Fruit fly (Drosophila melanogaster) whole organism, embryonic: Measurements from ENCODE around the gene CG18788.

Experiments used
- Bteb2 ChIP-seq: fragments of 200-800 bp; sonication (Bioruptor generic); optimal IDR thresholded peaks from 2 replicates; lab custom pipeline; 2016; ENCODE audit warnings: missing biosample characterization, missing genetic modification characterization
- CG1024 ChIP-seq: fragments of 200-800 bp; sonication (Bioruptor generic); IDR thresholded peaks from 2 replicates; pipeline ENCODE4 v1.3.6; 2022; ENCODE audit warnings: missing biosample characterization, missing genetic modification characterization
- CG11456 ChIP-seq: fragments of 200-800 bp; sonication (Bioruptor generic); IDR thresholded peaks from 3 replicates; pipeline ENCODE4 v1.3.6; 2022; ENCODE audit warnings: missing biosample characterization, missing genetic modification characterization
- CG11695 ChIP-seq: fragments of 200-800 bp; sonication (Bioruptor generic); IDR thresholded peaks from 3 replicates; pipeline ENCODE4 v1.3.6; 2022; ENCODE audit warnings: missing biosample characterization, missing genetic modification characterization
- CG12155 ChIP-seq: fragments of 200-800 bp; sonication (Bioruptor generic); optimal IDR thresholded peaks from 3 replicates; lab custom pipeline; 2016; ENCODE audit warnings: missing biosample characterization, missing genetic modification characterization
- CG13624 ChIP-seq: fragments of 200-800 bp; sonication (Bioruptor generic); optimal IDR thresholded peaks from 2 replicates; lab custom pipeline; 2016; ENCODE audit warnings: missing biosample characterization, missing genetic modification characterization
- CG14710 ChIP-seq: fragments of 200-800 bp; sonication (Bioruptor generic); optimal IDR thresholded peaks from 3 replicates; lab custom pipeline; 2019; ENCODE audit warnings: missing biosample characterization, mild to moderate bottlenecking, missing genetic modification characterization, moderate library complexity
- CG16813 ChIP-seq: fragments of 200-800 bp; sonication (Bioruptor generic); IDR thresholded peaks from 3 replicates; pipeline ENCODE4 v1.3.6; 2022; ENCODE audit warnings: missing biosample characterization, missing genetic modification characterization; ENCODE audit not compliant: partially characterized antibody
- CG17568 ChIP-seq: fragments of 200-800 bp; sonication (Bioruptor generic); optimal IDR thresholded peaks from 2 replicates; lab custom pipeline; 2018; ENCODE audit warnings: missing biosample characterization, mild to moderate bottlenecking, missing genetic modification characterization, moderate library complexity
- CG18619 ChIP-seq: fragments of 200-800 bp; sonication (Bioruptor generic); optimal IDR thresholded peaks from 3 replicates; lab custom pipeline; 2017; ENCODE audit warnings: missing biosample characterization, mild to moderate bottlenecking, missing genetic modification characterization
- CG2712 ChIP-seq: fragments of 200-800 bp; optimal IDR thresholded peaks from 3 replicates; lab custom pipeline; 2019; ENCODE audit warnings: missing biosample characterization, mild to moderate bottlenecking, missing genetic modification characterization, moderate library complexity
- CG32532 ChIP-seq: fragments of 200-800 bp; sonication (Bioruptor generic); IDR thresholded peaks from 2 replicates; pipeline ENCODE4 v1.3.6; 2022; ENCODE audit warnings: missing biosample characterization, missing genetic modification characterization
- CG6854 ChIP-seq: fragments of 200-800 bp; sonication (Bioruptor generic); optimal IDR thresholded peaks from 3 replicates; lab custom pipeline; 2017; ENCODE audit warnings: missing biosample characterization, mild to moderate bottlenecking, missing genetic modification characterization
- CG9437 ChIP-seq: fragments of 200-800 bp; sonication (Bioruptor generic); optimal IDR thresholded peaks from 2 replicates; lab custom pipeline; 2018; ENCODE audit warnings: missing biosample characterization, mild to moderate bottlenecking, missing genetic modification characterization
- Dbx ChIP-seq: fragments of 200-800 bp; sonication (Bioruptor generic); IDR thresholded peaks from 3 replicates; pipeline ENCODE4 v1.3.6; 2022; ENCODE audit warnings: missing biosample characterization, missing genetic modification characterization
- Dip2 ChIP-seq: fragments of 200-800 bp; sonication (Bioruptor generic); IDR thresholded peaks from 2 replicates; pipeline ENCODE4 v1.3.6; 2022; ENCODE audit warnings: missing biosample characterization, missing genetic modification characterization
- Doc2 ChIP-seq: fragments of 200-800 bp; sonication (Bioruptor generic); IDR thresholded peaks from 2 replicates; pipeline ENCODE4 v1.3.6; 2022; ENCODE audit warnings: missing biosample characterization, missing genetic modification characterization
- Dref ChIP-seq: fragments of 200-800 bp; sonication (Bioruptor generic); IDR thresholded peaks from 2 replicates; pipeline ENCODE4 v1.3.6; 2022; ENCODE audit warnings: missing biosample characterization, missing genetic modification characterization
- Ets97D ChIP-seq: fragments of 200-800 bp; sonication (Bioruptor generic); optimal IDR thresholded peaks from 3 replicates; lab custom pipeline; 2016; ENCODE audit warnings: missing biosample characterization, missing genetic modification characterization
- Fer2 ChIP-seq: fragments of 200-800 bp; sonication (Bioruptor generic); optimal IDR thresholded peaks from 2 replicates; lab custom pipeline; 2018; ENCODE audit warnings: missing biosample characterization, mild to moderate bottlenecking, missing genetic modification characterization, moderate library complexity
- HmgZ ChIP-seq: fragments of 200-800 bp; sonication (Bioruptor generic); optimal IDR thresholded peaks from 2 replicates; lab custom pipeline; 2018; ENCODE audit warnings: missing biosample characterization, mild to moderate bottlenecking, missing genetic modification characterization
- Hr3 ChIP-seq: fragments of 200-800 bp; sonication (Bioruptor generic); optimal IDR thresholded peaks from 3 replicates; lab custom pipeline; 2016; ENCODE audit warnings: missing biosample characterization, missing genetic modification characterization
- Med ChIP-seq: fragments of 200-800 bp; sonication (Bioruptor generic); peaks from one replicate; lab custom pipeline; 2016; ENCODE audit warnings: missing biosample characterization, missing genetic modification characterization, mild to moderate bottlenecking, inconsistent platforms, moderate library complexity
- Meics ChIP-seq: fragments of 200-800 bp; sonication (Bioruptor generic); optimal IDR thresholded peaks from 2 replicates; lab custom pipeline; 2017; ENCODE audit warnings: missing biosample characterization, mild to moderate bottlenecking, missing genetic modification characterization
- Mes4 ChIP-seq: fragments of 200-800 bp; sonication (Bioruptor generic); optimal IDR thresholded peaks from 2 replicates; lab custom pipeline; 2016; ENCODE audit warnings: missing biosample characterization, missing genetic modification characterization
- Mrtf ChIP-seq: fragments of 200-800 bp; sonication (Bioruptor generic); IDR thresholded peaks from 3 replicates; pipeline ENCODE4 v1.3.6; 2022; ENCODE audit warnings: missing biosample characterization, missing genetic modification characterization
- Sox100B ChIP-seq: fragments of 200-800 bp; sonication (Bioruptor generic); optimal IDR thresholded peaks from 3 replicates; lab custom pipeline; 2018; ENCODE audit warnings: missing biosample characterization, mild to moderate bottlenecking, missing genetic modification characterization
- Sry-δ ChIP-seq: fragments of 200-800 bp; sonication (Bioruptor generic); optimal IDR thresholded peaks from 2 replicates; lab custom pipeline; 2016; ENCODE audit warnings: missing biosample characterization, missing genetic modification characterization
- Usf ChIP-seq: fragments of 200-800 bp; sonication (Bioruptor generic); optimal IDR thresholded peaks from 2 replicates; lab custom pipeline; 2017; ENCODE audit warnings: missing genotype, missing biosample characterization, missing genetic modification characterization
- Vsx1 ChIP-seq: fragments of 200-800 bp; sonication (Bioruptor generic); optimal IDR thresholded peaks from 2 replicates; lab custom pipeline; 2017; ENCODE audit warnings: missing biosample characterization, mild to moderate bottlenecking, missing genetic modification characterization, missing genetic modification reagents
- Xrp1 ChIP-seq: fragments of 200-800 bp; sonication (Bioruptor generic); IDR thresholded peaks from 2 replicates; pipeline ENCODE4 v1.3.6; 2022; ENCODE audit warnings: missing biosample characterization, missing genetic modification characterization
- cg ChIP-seq: fragments of 200-800 bp; sonication (Bioruptor generic); optimal IDR thresholded peaks from 3 replicates; lab custom pipeline; 2019; ENCODE audit warnings: missing biosample characterization, mild to moderate bottlenecking, missing genetic modification characterization, moderate library complexity
- chm ChIP-seq: fragments of 200-800 bp; sonication (Bioruptor generic); IDR thresholded peaks from 2 replicates; pipeline ENCODE4 v1.3.6; 2022; ENCODE audit warnings: missing biosample characterization, missing genetic modification characterization
- cwo ChIP-seq: fragments of 200-800 bp; sonication (Bioruptor generic); optimal IDR thresholded peaks from 3 replicates; lab custom pipeline; 2017; ENCODE audit warnings: missing biosample characterization, missing genetic modification characterization, mild to moderate bottlenecking, moderate library complexity, missing genetic modification reagents
- gce ChIP-seq: fragments of 200-800 bp; sonication (Bioruptor generic); IDR thresholded peaks from 3 replicates; pipeline ENCODE4 v1.3.6; 2022; ENCODE audit warnings: missing biosample characterization, missing genetic modification characterization
- gt ChIP-seq: fragments of 200-800 bp; sonication (Bioruptor generic); IDR thresholded peaks from 2 replicates; pipeline ENCODE4 v1.3.6; 2022; ENCODE audit warnings: missing biosample characterization, missing genetic modification characterization
- hb ChIP-seq: fragments of 200-800 bp; sonication (Bioruptor generic); IDR thresholded peaks from 3 replicates; pipeline ENCODE4 v1.3.6; 2022; ENCODE audit warnings: missing biosample characterization, missing genetic modification characterization; ENCODE audit not compliant: partially characterized antibody
- lola ChIP-seq, 3 experiments: fragments of >200 bp in 2 of 3; fragments of 200-800 bp in 1 of 3; sonication (Bioruptor generic) in 1 of 3; optimal IDR thresholded peaks; 2 replicates each; lab custom pipeline; 2017 to 2019; ENCODE audit warnings: missing biosample characterization in 3 of 3, missing genetic modification characterization in 3 of 3, mild to moderate bottlenecking in 1 of 3, moderate library complexity in 1 of 3
- nerfin-1 ChIP-seq: fragments of 200-800 bp; sonication (Bioruptor generic); optimal IDR thresholded peaks from 3 replicates; lab custom pipeline; 2019; ENCODE audit warnings: missing biosample characterization, mild to moderate bottlenecking, missing genetic modification characterization, moderate library complexity
- pan ChIP-seq, 4 experiments: fragments of >200 bp in 3 of 4; fragments of 200-800 bp in 1 of 4; sonication (Bioruptor generic) in 1 of 4; optimal IDR thresholded peaks in 3 of 4; IDR thresholded peaks in 1 of 4; 2 replicates each; pipeline versions ENCODE4 v1.3.6 to Lab custom; 2017 to 2022; ENCODE audit warnings: missing biosample characterization in 2 of 4, missing genetic modification characterization in 2 of 4, mixed read lengths in 1 of 4
- pita ChIP-seq: fragments of 200-800 bp; sonication (Bioruptor generic); optimal IDR thresholded peaks from 2 replicates; lab custom pipeline; 2017; ENCODE audit warnings: missing biosample characterization, mild to moderate bottlenecking, missing genetic modification characterization
- pnt ChIP-seq: fragments of 200-800 bp; sonication (Bioruptor generic); optimal IDR thresholded peaks from 3 replicates; lab custom pipeline; 2016; ENCODE audit warnings: missing biosample characterization, missing genetic modification characterization
- sna ChIP-seq: fragments of 200-800 bp; sonication (Bioruptor generic); IDR thresholded peaks from 2 replicates; pipeline ENCODE4 v1.3.6; 2022; ENCODE audit warnings: missing biosample characterization, missing genetic modification characterization; ENCODE audit not compliant: partially characterized antibody
- sob ChIP-seq: fragments of 200-800 bp; sonication (Bioruptor generic); IDR thresholded peaks from 2 replicates; pipeline ENCODE4 v1.3.6; 2022; ENCODE audit warnings: missing biosample characterization, missing genetic modification characterization
- sqz ChIP-seq: fragments of 200-800 bp; sonication (Bioruptor generic); optimal IDR thresholded peaks from 3 replicates; lab custom pipeline; 2018; ENCODE audit warnings: missing biosample characterization, mild to moderate bottlenecking, missing genetic modification characterization
- stwl ChIP-seq: fragments of 200-800 bp; sonication (Bioruptor generic); optimal IDR thresholded peaks from 3 replicates; lab custom pipeline; 2018; ENCODE audit warnings: missing biosample characterization, mild to moderate bottlenecking, missing genetic modification characterization, moderate library complexity
- ttk ChIP-seq: fragments of 200-800 bp; sonication (Bioruptor generic); IDR thresholded peaks from 2 replicates; pipeline ENCODE4 v2.1.2; 2022; ENCODE audit warnings: missing biosample characterization, missing genetic modification characterization
- twi ChIP-seq: fragments of 200-800 bp; optimal IDR thresholded peaks from 2 replicates; lab custom pipeline; 2019; ENCODE audit warnings: missing biosample characterization, mild to moderate bottlenecking, missing genetic modification characterization, moderate library complexity
- vvl ChIP-seq: fragments of 200-800 bp; sonication (Bioruptor generic); IDR thresholded peaks from 2 replicates; pipeline ENCODE4 v1.3.6; 2022; ENCODE audit warnings: missing biosample characterization, missing genetic modification characterization

The CG18788 gene

DNA sequence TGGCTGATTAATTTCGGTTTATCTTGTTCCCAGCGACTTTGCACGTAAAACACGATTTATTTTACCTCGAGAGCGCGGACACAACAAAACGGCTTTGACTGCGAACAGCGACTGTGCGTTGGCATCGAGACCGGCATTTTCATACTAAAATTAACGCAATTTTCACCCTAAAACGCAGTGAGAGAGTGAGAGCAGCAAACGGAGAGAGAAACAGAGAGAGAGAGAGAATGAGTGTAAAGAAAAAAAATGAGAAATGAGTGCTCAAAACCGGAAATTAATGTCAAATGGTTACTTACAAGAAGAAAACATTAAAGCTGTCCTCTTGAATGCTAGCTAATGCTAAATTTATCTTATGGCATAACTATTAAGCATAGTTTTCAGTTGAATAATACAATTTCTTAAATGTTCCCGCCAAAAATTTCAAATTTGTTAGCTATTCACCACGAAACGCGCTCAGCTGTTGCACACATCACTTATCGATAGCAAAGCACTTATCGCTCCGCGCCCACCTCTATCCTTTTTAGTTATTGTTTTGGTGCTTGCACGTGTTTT lies 21.9 kb downstream of the CG18788 start, which contains the start of the genes JhI-21, RpL7-like and CG34164 (continued):
- TF ChIP-seq HmgZ (tag; lab: Kevin White, UChicago): no peak
- TF ChIP-seq Sox100B (GFP tag; lab: Kevin White, UChicago): no peak
- no peak for TF ChIP-seq pnt
- TF ChIP-seq Mes4: no peak
- 0 out of 3 replicates have a peak, but pooled peaks have one; percentile 31 for TF ChIP-seq gce (GFP tag; lab: Robert Waterston, UW)
- peak; percentile 58; the same call in 1 of the 2 replicates for TF ChIP-seq ttk (GFP tag; lab: Robert Waterston, UW)
- TF ChIP-seq Vsx1 (GFP tag; lab: Kevin White, UChicago): no peak
- TF ChIP-seq CG9437 (GFP tag; lab: Kevin White, UChicago): no peak
- no peak for TF ChIP-seq Dip2 (GFP tag; lab: Robert Waterston, UW)
- no peak for TF ChIP-seq Mrtf
- peak; percentile 22 for TF ChIP-seq Meics
- TF ChIP-seq Bteb2 (GFP tag; lab: Kevin White, UChicago): peak; percentile 13
- no peak for TF ChIP-seq twi (tag; lab: Kevin White, UChicago)
- no peak for TF ChIP-seq CG11695 (GFP tag; lab: Robert Waterston, UW)
- TF ChIP-seq CG32532 (GFP tag; lab: Robert Waterston, UW): peak; percentile 65; the same call in 1 of the 2 replicates
- no peak for TF ChIP-seq CG12155 (GFP tag; lab: Kevin White, UChicago)
- no peak for TF ChIP-seq chm
- TF ChIP-seq Dref: peak; percentile 93
- TF ChIP-seq CG1024: peak; percentile 35; the same call in 1 of the 2 replicates
- no peak for TF ChIP-seq CG18619
- TF ChIP-seq cwo (GFP tag; lab: Kevin White, UChicago): peak; percentile 71
- no peak for TF ChIP-seq gt (GFP tag; lab: Robert Waterston, UW)
- no peak for TF ChIP-seq CG11456 (GFP tag; lab: Robert Waterston, UW)
- no peak for TF ChIP-seq CG17568 (GFP tag; lab: Kevin White, UChicago)
- TF ChIP-seq cg: no peak
- TF ChIP-seq vvl (GFP tag; lab: Robert Waterston, UW): peak; percentile 14; the same call in 1 of the 2 replicates

DNA sequence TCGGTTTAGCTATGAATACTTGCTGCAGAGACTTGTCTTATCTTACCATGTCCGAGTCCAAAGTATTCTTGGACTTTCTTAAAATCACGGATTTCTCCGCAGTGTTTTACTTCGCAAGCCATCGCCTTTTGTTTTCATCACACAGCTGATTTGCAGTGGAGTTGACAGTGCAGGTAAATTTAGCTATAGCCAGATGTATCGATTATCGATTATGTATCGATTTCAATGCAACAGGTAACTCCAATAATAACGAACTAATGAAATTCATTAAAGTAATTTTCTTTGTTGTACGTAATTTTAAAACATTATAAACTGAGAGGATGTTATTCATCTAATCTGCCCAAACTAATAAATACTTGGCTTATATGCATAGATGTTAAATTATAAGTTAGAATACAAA lies 29.0 kb downstream of the CG18788 start, which contains the start of gene Rab3-GAP:
TSS of gene Rab3-GAP (minus strand) at position 150 of the 400 bp plus-strand sequence.
- no peak for TF ChIP-seq CG6854
- peak; percentile 51 for TF ChIP-seq CG14710 (tag; lab: Kevin White, UChicago)
- peak; percentile 78 for TF ChIP-seq Med (GFP tag; lab: Kevin White, UChicago)
- TF ChIP-seq stwl (tag; lab: Kevin White, UChicago): peak; percentile 75
- peak; percentile 62 for TF ChIP-seq nerfin-1
- no peak for TF ChIP-seq Doc2 (GFP tag; lab: Robert Waterston, UW)
- TF ChIP-seq sna (GFP tag; lab: Robert Waterston, UW): peak; percentile 68; the same call in 1 of the 2 replicates
- no peak for TF ChIP-seq sqz
- TF ChIP-seq CG11695 (GFP tag; lab: Robert Waterston, UW): peak; percentile 44; the same call in 1 of the 3 replicates
- peak; percentile 64 for TF ChIP-seq CG2712
- 0 out of 3 replicates have a peak, but pooled peaks have one; percentile 5 for TF ChIP-seq hb (GFP tag; lab: Robert Waterston, UW)
- TF ChIP-seq Sry-δ (GFP tag; lab: Kevin White, UChicago): peak; percentile 48
- no peak for TF ChIP-seq pita (GFP tag; lab: Kevin White, UChicago)
- no peak for TF ChIP-seq pan (optimal IDR thresholded peaks at IDR 0.05; lab: Kevin White, UChicago)
- TF ChIP-seq pan (GFP tag; optimal IDR thresholded peaks at IDR 0.05 in 1 of 2, IDR thresholded peaks at IDR 0.05 in 1 of 2): peak in 1 of 2 experiments; percentile 40
- peak; percentile 14 for TF ChIP-seq Hr3 (GFP tag; lab: Kevin White, UChicago)
- no peak for TF ChIP-seq Xrp1 (GFP tag; lab: Robert Waterston, UW)
- no peak for TF ChIP-seq Usf
- peak; percentile 29; the same call in 1 of the 2 replicates for TF ChIP-seq sob (GFP tag; lab: Robert Waterston, UW)
- no peak for TF ChIP-seq Fer2 (tag; lab: Kevin White, UChicago)
- TF ChIP-seq vvl (GFP tag; lab: Robert Waterston, UW): peak; percentile 59
- TF ChIP-seq Dbx (GFP tag; lab: Robert Waterston, UW): no peak
- TF ChIP-seq CG16813 (GFP tag; lab: Robert Waterston, UW): peak; percentile 45; the same call in 2 of the 3 replicates
- TF ChIP-seq lola (GFP tag; optimal IDR thresholded peaks at IDR 0.05; lab: Kevin White, UChicago): peak in 1 of 3 experiments; percentile 27
- TF ChIP-seq Ets97D (GFP tag; lab: Kevin White, UChicago): peak; percentile 11
- TF ChIP-seq CG13624 (GFP tag; lab: Kevin White, UChicago): peak; percentile 1
